Fruit fly (Drosophila melanogaster) S2 (cell line): Measurements from ENCODE around the gene CG3581.

Experiments used
- CG8478 ChIP-seq: fragments of >200 bp; optimal IDR thresholded peaks from 2 replicates; lab custom pipeline; 2018
- CTCF ChIP-seq, 2 experiments: fragments of >200 bp; optimal IDR thresholded peaks; 2 replicates each; lab custom pipeline; 2018

DNA sequence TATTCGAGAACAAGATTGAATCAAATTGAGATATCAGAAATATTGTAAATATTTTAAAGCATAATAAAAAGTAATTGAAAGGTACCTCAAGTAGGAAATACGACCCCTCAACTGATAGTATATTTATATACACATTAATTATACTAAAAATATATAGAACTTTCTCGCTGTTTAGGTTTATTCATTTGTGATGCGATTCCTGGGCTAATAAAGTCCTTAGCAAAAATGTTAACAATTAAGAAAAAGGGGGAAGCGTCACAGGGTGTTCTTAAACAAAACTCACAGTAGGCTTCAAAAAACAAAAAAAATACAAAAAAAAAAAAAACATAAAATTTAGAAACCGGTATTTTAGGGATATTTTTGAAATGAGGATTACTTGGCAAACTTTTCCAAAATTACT, 20.8 kb downstream of the CG3581 start, which contains the start of gene CG43203:
- TF ChIP-seq CG8478 (lab: Kevin White, UChicago) (no peak), CTCF (optimal IDR thresholded peaks at IDR 0.05; lab: Kevin White, UChicago) (no peak)
